Worm (Caenorhabditis elegans): Measurements from ENCODE around the gene C55A6.7.

DNA sequence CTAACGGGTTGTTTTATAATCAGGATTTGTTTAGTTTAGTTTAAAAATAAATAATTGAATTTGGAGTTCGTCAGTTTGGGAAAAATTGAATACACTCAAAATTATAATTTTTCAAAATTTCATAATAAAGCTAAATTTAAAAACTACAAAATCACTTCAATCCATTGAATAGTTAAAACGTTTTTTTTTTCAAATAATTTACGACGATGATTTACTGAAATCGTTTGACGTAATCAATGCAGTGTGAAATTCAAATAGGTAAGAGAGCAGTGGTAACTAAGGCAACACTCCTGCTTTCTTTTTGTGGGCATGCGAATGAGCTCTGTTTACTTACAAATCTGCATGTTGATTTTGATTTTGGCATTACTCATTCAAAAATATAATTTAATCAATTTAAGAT is 24.9 kb upstream of the C55A6.7 start, which contains the start of gene F38B7.10:
- TF ChIP-seq ama-1 (optimal IDR thresholded peaks at IDR 0.05): no peak
- TF ChIP-seq nhr-42 (GFP tag; IDR thresholded peaks at IDR 0.05): no peak
- no peak for TF ChIP-seq jun-1 (tag; optimal IDR thresholded peaks at IDR 0.05)
- no peak for TF ChIP-seq saeg-2 (GFP tag; IDR thresholded peaks at IDR 0.05)
- no peak for TF ChIP-seq madf-5 (GFP tag; IDR thresholded peaks at IDR 0.05)
